Worm (Caenorhabditis elegans) whole organism, young adult: ENCODE results near the gene C49C8.2.

Experiments
- B0336.3 ChIP-seq: fragments of 200-800 bp; sonication (Bioruptor generic); IDR thresholded peaks from 2 replicates; pipeline ENCODE4 v1.3.6; 2022; ENCODE audit warnings: missing genetic modification characterization, missing compliant biosample characterization
- D2030.7 ChIP-seq: fragments of 200-800 bp; sonication (Bioruptor generic); IDR thresholded peaks from 2 replicates; pipeline ENCODE4 v1.3.6; 2022; ENCODE audit warnings: missing genetic modification reagents, missing genetic modification characterization, missing compliant biosample characterization
- F33H1.4 ChIP-seq: fragments of 200-800 bp; sonication (Bioruptor generic); IDR thresholded peaks from 2 replicates; pipeline ENCODE4 v1.3.6; 2022; ENCODE audit warnings: missing genetic modification reagents, missing genetic modification characterization, missing compliant biosample characterization
- F39B2.1 ChIP-seq: fragments of 200-800 bp; sonication (Bioruptor generic); IDR thresholded peaks from 2 replicates; pipeline ENCODE4 v1.3.6; 2022; ENCODE audit warnings: missing genetic modification reagents, missing genetic modification characterization, missing compliant biosample characterization
- F57A8.1 ChIP-seq: fragments of 200-800 bp; sonication (Bioruptor generic); optimal IDR thresholded peaks from 2 replicates; lab custom pipeline; 2018; ENCODE audit warnings: mild to moderate bottlenecking, missing genetic modification characterization, moderate library complexity, missing compliant biosample characterization
- K11D2.4 ChIP-seq: fragments of 200-800 bp; sonication (Bioruptor generic); IDR thresholded peaks from 2 replicates; pipeline ENCODE4 v1.3.6; 2022; ENCODE audit warnings: missing genetic modification reagents, missing genetic modification characterization, missing compliant biosample characterization
- K12H6.12 ChIP-seq: fragments of 200-800 bp; sonication (Bioruptor generic); optimal IDR thresholded peaks from 2 replicates; lab custom pipeline; 2018; ENCODE audit warnings: mild to moderate bottlenecking, missing genetic modification characterization, missing compliant biosample characterization
- T26A5.8 ChIP-seq: sonication (generic microtip); optimal IDR thresholded peaks from 2 replicates; lab custom pipeline; 2016; ENCODE audit warnings: missing genetic modification characterization, missing compliant biosample characterization
- akir-1 ChIP-seq: fragments of 200-800 bp; sonication (Bioruptor generic); optimal IDR thresholded peaks from 2 replicates; lab custom pipeline; 2018; ENCODE audit warnings: mild to moderate bottlenecking, missing genetic modification characterization, moderate library complexity, missing compliant biosample characterization
- aptf-3 ChIP-seq: fragments of 200-800 bp; sonication (Bioruptor generic); IDR thresholded peaks from 2 replicates; pipeline ENCODE4 v1.3.6; 2022; ENCODE audit warnings: missing genetic modification characterization, missing compliant biosample characterization
- athp-1 ChIP-seq: sonication (generic microtip); optimal IDR thresholded peaks from 2 replicates; lab custom pipeline; 2017; ENCODE audit warnings: mild to moderate bottlenecking, missing genetic modification characterization, missing compliant biosample characterization
- attf-3 ChIP-seq: fragments of 200-800 bp; sonication (Bioruptor generic); conservative IDR thresholded peaks from 2 replicates; pipeline ENCODE4 v1.3.6; 2022; ENCODE audit warnings: missing genetic modification reagents, missing genetic modification characterization, missing compliant biosample characterization
- attf-5 ChIP-seq: fragments of 200-800 bp; sonication (Bioruptor generic); optimal IDR thresholded peaks from 2 replicates; lab custom pipeline; 2018; ENCODE audit warnings: mild to moderate bottlenecking, missing genetic modification characterization, missing compliant biosample characterization
- cebp-1 ChIP-seq, 2 experiments: fragments of 200-800 bp in 1 of 2; sonication (Bioruptor generic) in 1 of 2; sonication (generic microtip) in 1 of 2; IDR thresholded peaks in 1 of 2; optimal IDR thresholded peaks in 1 of 2; 2 replicates each; pipeline versions ENCODE4 v1.3.6 to Lab custom; 2017 to 2022; ENCODE audit warnings: missing compliant biosample characterization in 2 of 2, missing genetic modification characterization in 2 of 2, mild to moderate bottlenecking in 1 of 2, missing genetic modification reagents in 1 of 2, moderate library complexity in 1 of 2
- ceh-100 ChIP-seq: fragments of 200-800 bp; sonication (Bioruptor generic); IDR thresholded peaks from 2 replicates; pipeline ENCODE4 v1.3.6; 2022; ENCODE audit warnings: missing genetic modification reagents, missing genetic modification characterization, missing compliant biosample characterization
- ceh-27 ChIP-seq: fragments of 200-800 bp; sonication (Bioruptor generic); optimal IDR thresholded peaks from 2 replicates; lab custom pipeline; 2018; ENCODE audit warnings: mild to moderate bottlenecking, missing genetic modification characterization, moderate library complexity, missing compliant biosample characterization
- ceh-58 ChIP-seq: fragments of 200-800 bp; sonication (Bioruptor generic); IDR thresholded peaks from 2 replicates; pipeline ENCODE4 v1.3.6; 2022; ENCODE audit warnings: missing genetic modification characterization, missing compliant biosample characterization
- ceh-91 ChIP-seq: fragments of 200-800 bp; sonication (Bioruptor generic); IDR thresholded peaks from 2 replicates; pipeline ENCODE4 v1.3.6; 2022; ENCODE audit warnings: missing genetic modification reagents, missing genetic modification characterization, missing compliant biosample characterization
- egrh-3 ChIP-seq: fragments of 200-800 bp; sonication (Bioruptor generic); IDR thresholded peaks from 2 replicates; pipeline ENCODE4 v1.3.6; 2022; ENCODE audit warnings: missing genetic modification reagents, missing genetic modification characterization, missing compliant biosample characterization
- ekl-4 ChIP-seq: fragments of 200-800 bp; sonication (Bioruptor generic); IDR thresholded peaks from 2 replicates; pipeline ENCODE4 v1.3.6; 2022; ENCODE audit warnings: missing genetic modification reagents, missing genetic modification characterization, missing compliant biosample characterization
- ets-4 ChIP-seq: fragments of 200-800 bp; sonication (Bioruptor generic); optimal IDR thresholded peaks from 2 replicates; lab custom pipeline; 2018; ENCODE audit warnings: mild to moderate bottlenecking, missing genetic modification characterization, missing compliant biosample characterization
- let-526 ChIP-seq: fragments of 200-800 bp; sonication (Bioruptor generic); IDR thresholded peaks from 2 replicates; pipeline ENCODE4 v1.3.6; 2022; ENCODE audit warnings: missing genetic modification reagents, missing genetic modification characterization, missing compliant biosample characterization
- lin-26 ChIP-seq: fragments of 200-800 bp; sonication (Bioruptor generic); IDR thresholded peaks from 2 replicates; pipeline ENCODE4 v1.3.6; 2022; ENCODE audit warnings: missing genetic modification reagents, missing genetic modification characterization, missing compliant biosample characterization
- lin-40 ChIP-seq: sonication (generic microtip); optimal IDR thresholded peaks from 2 replicates; lab custom pipeline; 2016; ENCODE audit warnings: missing genetic modification characterization, mild to moderate bottlenecking, missing compliant biosample characterization, missing genotype, missing genetic modification reagents
- lir-1 ChIP-seq: fragments of 200-800 bp; sonication (Bioruptor generic); conservative IDR thresholded peaks from 2 replicates; pipeline ENCODE4 v1.3.6; 2022; ENCODE audit warnings: missing genetic modification reagents, missing genetic modification characterization, missing compliant biosample characterization
- mcd-1 ChIP-seq: fragments of 200-800 bp; sonication (Bioruptor generic); IDR thresholded peaks from 2 replicates; pipeline ENCODE4 v1.3.6; 2022; ENCODE audit warnings: missing genetic modification reagents, missing genetic modification characterization, missing compliant biosample characterization
- nhr-27 ChIP-seq: fragments of 200-800 bp; sonication (Bioruptor generic); optimal IDR thresholded peaks from 2 replicates; lab custom pipeline; 2018; ENCODE audit warnings: mild to moderate bottlenecking, missing genetic modification characterization, moderate library complexity, missing compliant biosample characterization
- nhr-80 ChIP-seq: sonication (generic microtip); optimal IDR thresholded peaks from 2 replicates; lab custom pipeline; 2016; ENCODE audit warnings: missing genetic modification characterization, missing compliant biosample characterization
- pbrm-1 ChIP-seq: fragments of 200-800 bp; sonication (Bioruptor generic); IDR thresholded peaks from 2 replicates; pipeline ENCODE4 v1.3.6; 2022; ENCODE audit warnings: missing genetic modification reagents, missing genetic modification characterization, missing compliant biosample characterization
- pha-4 ChIP-seq: fragments of 150-350 bp; sonication (generic microtip); optimal IDR thresholded peaks from 2 replicates; lab custom pipeline; 2014; ENCODE audit warnings: missing biosample characterization, missing genetic modification reagents, missing genetic modification characterization
- rpc-1 ChIP-seq, 2 experiments: fragments of 150-350 bp in 1 of 2; sonication (generic microtip) in 1 of 2; optimal IDR thresholded peaks; 2 replicates each; lab custom pipeline; 2014 to 2018; ENCODE audit warnings: missing biosample characterization in 1 of 2, missing genetic modification characterization in 1 of 2, missing genetic modification reagents in 1 of 2, missing genotype in 1 of 2
- sdz-38 ChIP-seq: sonication (generic microtip); optimal IDR thresholded peaks from 2 replicates; lab custom pipeline; 2016; ENCODE audit warnings: missing genotype, missing genetic modification characterization, missing compliant biosample characterization
- sea-2 ChIP-seq: fragments of 200-800 bp; sonication (Bioruptor generic); IDR thresholded peaks from 2 replicates; pipeline ENCODE4 v1.3.6; 2022; ENCODE audit warnings: missing genetic modification characterization, missing compliant biosample characterization
- snpc-3.4 ChIP-seq: sonication (generic microtip); optimal IDR thresholded peaks from 2 replicates; lab custom pipeline; 2017; ENCODE audit warnings: missing genetic modification characterization, mild to moderate bottlenecking, missing compliant biosample characterization, antibody characterized with exemption, moderate library complexity, missing genotype, missing genetic modification reagents
- snpc-4 ChIP-seq, 5 experiments: fragments of 150-350 bp in 1 of 5; sonication (generic microtip) in 4 of 5; optimal IDR thresholded peaks; 2 replicates each; lab custom pipeline; 2014 to 2018; ENCODE audit warnings: missing genetic modification characterization in 5 of 5, missing biosample characterization in 3 of 5, antibody characterized with exemption in 2 of 5, mild to moderate bottlenecking in 2 of 5, missing compliant biosample characterization in 2 of 5, missing genotype in 2 of 5, moderate library complexity in 2 of 5, missing genetic modification reagents in 1 of 5
- sptf-2 ChIP-seq: fragments of 200-800 bp; sonication (Bioruptor generic); optimal IDR thresholded peaks from 2 replicates; lab custom pipeline; 2018; ENCODE audit warnings: mild to moderate bottlenecking, missing genetic modification characterization, missing compliant biosample characterization
- tbx-9 ChIP-seq: sonication (generic microtip); optimal IDR thresholded peaks from 2 replicates; lab custom pipeline; 2016; ENCODE audit warnings: borderline replicate concordance, missing genetic modification characterization, inconsistent platforms, missing compliant biosample characterization
- zfh-2 ChIP-seq: fragments of 200-800 bp; sonication (Bioruptor generic); conservative IDR thresholded peaks from 2 replicates; pipeline ENCODE4 v1.3.6; 2022; ENCODE audit warnings: missing genetic modification reagents, missing genetic modification characterization, missing compliant biosample characterization
- zim-3 ChIP-seq: sonication (generic microtip); optimal IDR thresholded peaks from 2 replicates; lab custom pipeline; 2017; ENCODE audit warnings: mild to moderate bottlenecking, missing genetic modification characterization, moderate library complexity, missing compliant biosample characterization
- ztf-26 ChIP-seq: sonication (generic microtip); optimal IDR thresholded peaks from 2 replicates; lab custom pipeline; 2017; ENCODE audit warnings: missing genetic modification characterization, missing compliant biosample characterization
- ztf-28 ChIP-seq: fragments of 200-800 bp; sonication (Bioruptor generic); IDR thresholded peaks from 2 replicates; pipeline ENCODE4 v1.3.6; 2022; ENCODE audit warnings: missing genetic modification reagents, missing genetic modification characterization, missing compliant biosample characterization
- ztf-6 ChIP-seq: fragments of 200-800 bp; sonication (Bioruptor generic); IDR thresholded peaks from 2 replicates; pipeline ENCODE4 v1.3.6; 2022; ENCODE audit warnings: missing genetic modification reagents, missing genetic modification characterization, missing compliant biosample characterization

C49C8.2 gene

DNA sequence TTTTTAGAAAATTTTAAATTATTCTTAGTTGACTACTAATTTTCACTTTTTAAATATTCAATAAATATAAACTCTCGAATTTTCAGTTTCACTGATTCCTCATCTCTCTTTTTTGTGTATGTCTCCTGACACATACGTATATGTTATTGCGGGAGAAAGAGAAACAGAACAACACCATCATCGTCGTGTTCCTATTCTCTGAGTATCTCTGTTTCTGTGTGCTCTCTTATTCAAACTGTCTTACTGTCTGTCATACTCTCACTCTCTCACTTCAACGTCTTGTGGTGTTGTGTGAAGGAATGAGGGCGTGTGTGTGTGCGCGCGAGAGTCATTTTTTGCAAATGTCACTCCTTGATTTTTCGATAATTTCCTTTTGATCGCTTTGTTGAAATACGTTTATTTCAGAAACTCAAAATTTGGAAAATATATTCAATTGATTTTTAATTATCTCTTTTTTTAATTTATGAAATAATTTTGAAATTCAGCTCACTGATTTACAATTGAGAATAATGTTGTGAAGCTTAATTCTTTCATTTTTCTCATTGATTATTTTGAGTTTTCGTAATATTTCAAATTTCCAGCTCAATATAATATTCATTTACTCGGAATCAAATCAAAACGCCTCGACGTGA lies 30.7 kb upstream of the C49C8.2 start, which contains the start of gene lin-49 (continued):
- TF ChIP-seq F39B2.1 (GFP tag; lab: Robert Waterston, UW) (no peak), tbx-9 (tag; lab: Kevin White, UChicago) (no peak), egrh-3 (GFP tag; lab: Robert Waterston, UW) (no peak), ztf-26 (tag; lab: Kevin White, UChicago) (peak; percentile 38), lir-1 (GFP tag; lab: Robert Waterston, UW) (no peak), F57A8.1 (GFP tag; lab: Kevin White, UChicago) (no peak), mcd-1 (GFP tag; lab: Robert Waterston, UW) (no peak), aptf-3 (no peak), K12H6.12 (peak; percentile 56), F33H1.4 (GFP tag; lab: Robert Waterston, UW) (no peak), ceh-58 (GFP tag; lab: Robert Waterston, UW) (no peak), ceh-100 (GFP tag; lab: Robert Waterston, UW) (no peak), ztf-6 (no peak), zim-3 (tag; lab: Kevin White, UChicago) (no peak), nhr-27 (no peak), rpc-1 (optimal IDR thresholded peaks at IDR 0.05; lab: Kevin White, UChicago) (no peak), rpc-1 (tag; optimal IDR thresholded peaks at IDR 0.05; lab: Kevin White, UChicago) (no peak), pha-4 (tag; lab: Kevin White, UChicago) (no peak)

DNA sequence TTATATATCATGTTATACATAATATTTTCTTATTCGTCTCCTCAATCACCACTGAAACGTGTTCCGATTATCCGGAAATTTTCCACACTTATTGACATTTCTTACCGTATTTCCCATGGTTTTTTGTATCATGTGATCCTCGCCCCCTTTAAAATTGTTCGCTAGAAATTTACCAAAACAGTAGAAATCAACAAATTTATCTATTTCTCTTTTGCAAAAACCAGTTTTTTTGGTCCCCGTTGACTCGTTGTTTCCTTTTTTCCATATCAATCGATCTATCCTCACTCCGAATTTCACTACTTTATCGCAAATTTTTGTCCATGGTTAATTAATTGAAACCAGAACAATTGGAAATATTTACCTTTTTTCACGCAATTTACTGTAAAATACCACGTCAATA lies 25.2 kb upstream of the C49C8.2 start:
- TF ChIP-seq sdz-38 (tag; lab: Kevin White, UChicago) (no peak), akir-1 (GFP tag; lab: Kevin White, UChicago) (no peak), T26A5.8 (tag; lab: Kevin White, UChicago) (no peak), let-526 (no peak), ceh-91 (no peak), D2030.7 (GFP tag; lab: Robert Waterston, UW) (no peak), athp-1 (no peak), snpc-3.4 (no peak), sea-2 (no peak)

DNA sequence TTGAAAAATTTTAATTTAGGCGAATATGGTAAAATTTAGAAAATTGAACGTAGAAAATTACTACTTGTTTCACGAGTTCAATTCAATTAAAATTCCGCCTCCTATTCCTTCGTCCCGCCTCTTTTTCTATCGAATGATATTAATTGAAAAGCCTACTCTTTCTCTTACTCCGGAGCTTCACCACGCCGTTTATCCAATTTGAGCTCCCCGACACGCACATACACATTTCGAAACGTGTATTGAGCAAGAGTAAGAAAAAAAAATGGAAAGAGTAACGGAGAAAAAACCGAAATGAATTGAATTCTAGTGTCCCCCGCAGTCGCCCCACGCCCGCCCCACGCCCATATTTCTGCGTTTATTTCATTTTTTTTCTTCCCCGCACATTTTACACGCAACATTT lies 24.6 kb upstream of the C49C8.2 start:
- TF ChIP-seq cebp-1 (GFP tag; IDR thresholded peaks at IDR 0.05; lab: Robert Waterston, UW), result no peak
- peak; percentile 18 for TF ChIP-seq cebp-1 (tag; optimal IDR thresholded peaks at IDR 0.05; lab: Kevin White, UChicago)
- 0 out of 2 replicates have a peak, but pooled peaks have one; percentile 52 for TF ChIP-seq pbrm-1 (GFP tag; lab: Robert Waterston, UW)
- TF ChIP-seq ceh-27 (GFP tag; lab: Kevin White, UChicago), result no peak
- TF ChIP-seq ets-4, result no peak
- TF ChIP-seq lin-40 (tag; lab: Kevin White, UChicago), result no peak
- TF ChIP-seq ekl-4 (GFP tag; lab: Robert Waterston, UW), result 0 out of 2 replicates have a peak, but pooled peaks have one; percentile 25
- no peak for TF ChIP-seq rpc-1 (optimal IDR thresholded peaks at IDR 0.05; lab: Kevin White, UChicago)
- TF ChIP-seq rpc-1 (tag; optimal IDR thresholded peaks at IDR 0.05; lab: Kevin White, UChicago), result no peak
- TF ChIP-seq let-526, result 0 out of 2 replicates have a peak, but pooled peaks have one; percentile 7

DNA sequence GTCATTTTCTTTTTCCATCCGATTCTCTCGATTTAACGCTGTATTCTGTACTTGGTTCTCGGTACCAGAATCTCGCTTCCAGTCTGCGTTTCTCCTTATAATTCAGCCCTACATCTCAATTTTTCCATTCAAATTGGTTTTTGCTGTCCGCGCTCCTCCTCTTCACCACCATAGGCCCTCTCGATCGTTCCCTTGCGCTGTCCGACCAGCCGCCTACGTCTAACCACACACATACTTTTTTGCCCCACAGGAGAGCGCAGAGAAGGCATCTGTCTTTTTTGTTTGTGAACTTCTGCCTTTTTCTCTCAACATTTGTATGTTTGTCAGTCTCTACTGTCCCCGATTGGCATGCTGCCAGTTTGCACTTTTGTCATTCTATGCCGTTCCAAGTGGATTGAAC lies 23.6 kb upstream of the C49C8.2 start, which contains the start of gene F42A9.11:
F42A9.11 (plus strand) TSS at position 310 of the 400 bp plus-strand sequence.
- TF ChIP-seq K11D2.4 (GFP tag; lab: Robert Waterston, UW), result peak; percentile 31; the same call in 1 of the 2 replicates
- TF ChIP-seq lin-26, result peak; percentile 62; the same call in 1 of the 2 replicates
- peak; percentile 89 for TF ChIP-seq zfh-2 (GFP tag; lab: Robert Waterston, UW)
- no peak for TF ChIP-seq ztf-28 (GFP tag; lab: Robert Waterston, UW)
- peak; percentile 30 for TF ChIP-seq nhr-80 (tag; lab: Kevin White, UChicago)
- peak; percentile 35 for TF ChIP-seq mcd-1 (GFP tag; lab: Robert Waterston, UW)
- no peak for TF ChIP-seq snpc-4 (GFP tag; optimal IDR thresholded peaks at IDR 0.05; lab: Kevin White, UChicago)
- TF ChIP-seq snpc-4 (tag; optimal IDR thresholded peaks at IDR 0.05; lab: Kevin White, UChicago), result peak in 3 of 4 experiments; percentile 9 to 29 (median 11)
- peak; percentile 12 for TF ChIP-seq lin-40 (tag; lab: Kevin White, UChicago)
- 0 out of 2 replicates have a peak, but pooled peaks have one; percentile 28 for TF ChIP-seq B0336.3 (GFP tag; lab: Robert Waterston, UW)
- no peak for TF ChIP-seq sptf-2 (GFP tag; lab: Kevin White, UChicago)
- peak; percentile 12 for TF ChIP-seq zim-3 (tag; lab: Kevin White, UChicago)
- TF ChIP-seq attf-3 (GFP tag; lab: Robert Waterston, UW), result no peak
- TF ChIP-seq attf-5, result peak; percentile 47
- no peak for TF ChIP-seq cebp-1 (GFP tag; IDR thresholded peaks at IDR 0.05; lab: Robert Waterston, UW)
- peak; percentile 31 for TF ChIP-seq cebp-1 (tag; optimal IDR thresholded peaks at IDR 0.05; lab: Kevin White, UChicago)
